Worm (Caenorhabditis elegans): ENCODE measurements around the gene E02C12.11.

Gene E02C12.11

ce11 chrV:9342965-9343628 is 36.6 kb downstream of the E02C12.11 start:
- TF ChIP-seq lin-39 (tag; optimal IDR thresholded peaks at IDR 0.05) = peak; percentile 34
- peak; percentile 25 for TF ChIP-seq nhr-43 (tag; optimal IDR thresholded peaks at IDR 0.05; ENCODE audit: poor library complexity, severe bottlenecking)
- peak; percentile 42 for TF ChIP-seq ama-1 (optimal IDR thresholded peaks at IDR 0.05)
- no peak for TF ChIP-seq unc-39 (tag; optimal IDR thresholded peaks at IDR 0.05)
- peak; percentile 17 for TF ChIP-seq pha-4 (tag; optimal IDR thresholded peaks at IDR 0.05)

- TF ChIP-seq nhr-43 (tag; optimal IDR thresholded peaks at IDR 0.05; ENCODE audit: poor library complexity, severe bottlenecking) (peak; percentile 28), nhr-25 (tag; optimal IDR thresholded peaks at IDR 0.05) (peak; percentile 47), elt-2 (tag; optimal IDR thresholded peaks at IDR 0.05) (peak; percentile 3), lsy-12 (tag; optimal IDR thresholded peaks at IDR 0.05) (no peak)
Observed at ce11 chrV:9340318-9340717, 39.4 kb downstream of the E02C12.11 start.

ce11 chrV:9338452-9338851 is 41.3 kb downstream of the E02C12.11 start:
- TF ChIP-seq nhr-43 (tag; optimal IDR thresholded peaks at IDR 0.05; ENCODE audit: poor library complexity, severe bottlenecking) (peak; percentile 75), nhr-23 (tag; optimal IDR thresholded peaks at IDR 0.05) (peak; percentile 49), ceh-9 (tag; optimal IDR thresholded peaks at IDR 0.05) (no peak), ama-1 (optimal IDR thresholded peaks at IDR 0.05) (peak; percentile 99), nhr-25 (tag; optimal IDR thresholded peaks at IDR 0.05) (peak; percentile 45), ztf-11 (tag; optimal IDR thresholded peaks at IDR 0.05) (no peak), elt-2 (tag; optimal IDR thresholded peaks at IDR 0.05) (peak; percentile 43), lsy-12 (tag; optimal IDR thresholded peaks at IDR 0.05) (peak; percentile 78)

- TF ChIP-seq hmg-11 (tag; optimal IDR thresholded peaks at IDR 0.05) (no peak), pqm-1 (tag; optimal IDR thresholded peaks at IDR 0.05) (no peak), daf-12 (tag; optimal IDR thresholded peaks at IDR 0.05) (no peak), ceh-9 (tag; optimal IDR thresholded peaks at IDR 0.05) (no peak), lin-15B (tag; optimal IDR thresholded peaks at IDR 0.05) (no peak), eor-1 (tag; optimal IDR thresholded peaks at IDR 0.05) (no peak), ama-1 (optimal IDR thresholded peaks at IDR 0.05) (no peak), fkh-10 (GFP tag; optimal IDR thresholded peaks at IDR 0.05) (no peak)
Observed at ce11 chrV:9336462-9336861, 43.2 kb downstream of the E02C12.11 start, which contains the start of gene coq-6. Gene coq-6, plus strand, starts transcription at chrV:9336762.

- TF ChIP-seq nhr-28 (tag; optimal IDR thresholded peaks at IDR 0.05) (no peak), pha-4 (tag; optimal IDR thresholded peaks at IDR 0.05) (peak; percentile 25)
Observed at ce11 chrV:9334216-9334615, 45.5 kb downstream of the E02C12.11 start, which contains the start of gene ucp-4. Gene ucp-4, plus strand, starts transcription at chrV:9334298.

ce11 chrV:9333316-9334048 is 46.2 kb downstream of the E02C12.11 start, which contains the start of gene acl-14:
Gene acl-14, minus strand, starts transcription at chrV:9333631.
- TF ChIP-seq elt-2 (tag; optimal IDR thresholded peaks at IDR 0.05) = peak; percentile 20
- TF ChIP-seq nhr-43 (tag; optimal IDR thresholded peaks at IDR 0.05; ENCODE audit: poor library complexity, severe bottlenecking) = peak; percentile 26
- no peak for TF ChIP-seq lin-15B (tag; optimal IDR thresholded peaks at IDR 0.05)

- TF ChIP-seq pha-4 (tag; optimal IDR thresholded peaks at IDR 0.05) (peak; percentile 70), daf-12 (tag; optimal IDR thresholded peaks at IDR 0.05) (no peak), nhr-77 (tag; optimal IDR thresholded peaks at IDR 0.05) (no peak), ama-1 (optimal IDR thresholded peaks at IDR 0.05) (no peak), nfya-1 (tag; optimal IDR thresholded peaks at IDR 0.05; ENCODE audit: insufficient read depth) (peak; percentile 3), R02D3.7 (tag; optimal IDR thresholded peaks at IDR 0.05) (no peak), snpc-4 (tag; optimal IDR thresholded peaks at IDR 0.05) (no peak), nhr-25 (tag; optimal IDR thresholded peaks at IDR 0.05) (no peak)
Observed at ce11 chrV:9332611-9333315, 46.9 kb downstream of the E02C12.11 start.

All from whole organism, L3 larva.